Fruit fly (Drosophila melanogaster) whole organism, adult: ENCODE results near the gene CG31388.

ENCODE experiments used
- CG11617 ChIP-seq: fragments of 200-800 bp; sonication (Bioruptor generic); optimal IDR thresholded peaks from 2 replicates; lab custom pipeline; 2017; ENCODE audit warnings: mild to moderate bottlenecking, missing biosample characterization, missing genetic modification reagents, missing genetic modification characterization
- CG12768 ChIP-seq: fragments of 200-800 bp; sonication (Bioruptor generic); optimal IDR thresholded peaks from 2 replicates; lab custom pipeline; 2017; ENCODE audit warnings: missing biosample characterization, missing genetic modification characterization, mild to moderate bottlenecking, moderate library complexity, missing genetic modification reagents
- CG14711 ChIP-seq: fragments of 200-800 bp; sonication (Bioruptor generic); optimal IDR thresholded peaks from 2 replicates; lab custom pipeline; 2018; ENCODE audit warnings: missing biosample characterization, mild to moderate bottlenecking, missing genetic modification characterization, moderate library complexity
- CG1620 ChIP-seq: fragments of 200-800 bp; sonication (Bioruptor generic); optimal IDR thresholded peaks from 2 replicates; lab custom pipeline; 2016; ENCODE audit warnings: missing biosample characterization, missing genetic modification characterization
- CG33017 ChIP-seq: fragments of 200-800 bp; sonication (Bioruptor generic); optimal IDR thresholded peaks from 2 replicates; lab custom pipeline; 2018; ENCODE audit warnings: missing biosample characterization, mild to moderate bottlenecking, missing genetic modification characterization, moderate library complexity
- CG5204 ChIP-seq: fragments of 200-800 bp; sonication (Bioruptor generic); optimal IDR thresholded peaks from 2 replicates; lab custom pipeline; 2016; ENCODE audit warnings: missing biosample characterization, missing genetic modification characterization
- CG7045 ChIP-seq: fragments of 200-800 bp; sonication (Bioruptor generic); optimal IDR thresholded peaks from 2 replicates; lab custom pipeline; 2017; ENCODE audit warnings: missing biosample characterization, mild to moderate bottlenecking, missing genetic modification characterization
- CG7101 ChIP-seq: fragments of 200-800 bp; sonication (Bioruptor generic); optimal IDR thresholded peaks from 2 replicates; lab custom pipeline; 2018; ENCODE audit warnings: missing biosample characterization, mild to moderate bottlenecking, missing genetic modification characterization, moderate library complexity
- Clk ChIP-seq: fragments of 200-800 bp; sonication (Bioruptor generic); optimal IDR thresholded peaks from 2 replicates; lab custom pipeline; 2017; ENCODE audit warnings: missing biosample characterization, missing genetic modification characterization
- Crg-1 ChIP-seq: fragments of 200-800 bp; sonication (Bioruptor generic); optimal IDR thresholded peaks from 2 replicates; lab custom pipeline; 2016; ENCODE audit warnings: missing biosample characterization, missing genetic modification characterization
- Hr96 ChIP-seq: fragments of 200-800 bp; sonication (Bioruptor generic); optimal IDR thresholded peaks from 2 replicates; lab custom pipeline; 2016; ENCODE audit warnings: missing biosample characterization, missing genetic modification characterization
- Mnt ChIP-seq: fragments of 200-800 bp; sonication (Bioruptor generic); optimal IDR thresholded peaks from 2 replicates; lab custom pipeline; 2016; ENCODE audit warnings: missing biosample characterization, mild to moderate bottlenecking, missing genetic modification characterization
- bab1 ChIP-seq: fragments of 200-800 bp; sonication (Bioruptor generic); optimal IDR thresholded peaks from 3 replicates; lab custom pipeline; 2019; ENCODE audit warnings: missing biosample characterization, mild to moderate bottlenecking, missing genetic modification characterization, moderate library complexity
- cic ChIP-seq: fragments of 200-800 bp; sonication (Bioruptor generic); optimal IDR thresholded peaks from 2 replicates; lab custom pipeline; 2017; ENCODE audit warnings: missing biosample characterization, mild to moderate bottlenecking, missing genetic modification characterization, moderate library complexity
- cnc ChIP-seq, 2 experiments: fragments of >200 bp; optimal IDR thresholded peaks; 2 replicates each; lab custom pipeline; 2017
- kay ChIP-seq: fragments of 200-800 bp; sonication (Bioruptor generic); peaks from one replicate; lab custom pipeline; 2016; ENCODE audit warnings: missing biosample characterization, missing genetic modification characterization, borderline replicate concordance
- ovo ChIP-seq: fragments of 200-800 bp; sonication (Bioruptor generic); optimal IDR thresholded peaks from 2 replicates; lab custom pipeline; 2016; ENCODE audit warnings: missing biosample characterization, missing genetic modification characterization
- pad ChIP-seq: fragments of 200-800 bp; sonication (Bioruptor generic); optimal IDR thresholded peaks from 3 replicates; lab custom pipeline; 2017; ENCODE audit warnings: missing biosample characterization, missing genetic modification characterization, mild to moderate bottlenecking, moderate library complexity, missing genetic modification reagents
- tj ChIP-seq: fragments of 200-800 bp; sonication (Bioruptor generic); optimal IDR thresholded peaks from 3 replicates; lab custom pipeline; 2017; ENCODE audit warnings: missing biosample characterization, mild to moderate bottlenecking, missing genetic modification characterization, moderate library complexity
- toe ChIP-seq: fragments of 200-800 bp; sonication (Bioruptor generic); optimal IDR thresholded peaks from 2 replicates; lab custom pipeline; 2016; ENCODE audit warnings: missing biosample characterization, missing genetic modification characterization

CG31388 gene

DNA sequence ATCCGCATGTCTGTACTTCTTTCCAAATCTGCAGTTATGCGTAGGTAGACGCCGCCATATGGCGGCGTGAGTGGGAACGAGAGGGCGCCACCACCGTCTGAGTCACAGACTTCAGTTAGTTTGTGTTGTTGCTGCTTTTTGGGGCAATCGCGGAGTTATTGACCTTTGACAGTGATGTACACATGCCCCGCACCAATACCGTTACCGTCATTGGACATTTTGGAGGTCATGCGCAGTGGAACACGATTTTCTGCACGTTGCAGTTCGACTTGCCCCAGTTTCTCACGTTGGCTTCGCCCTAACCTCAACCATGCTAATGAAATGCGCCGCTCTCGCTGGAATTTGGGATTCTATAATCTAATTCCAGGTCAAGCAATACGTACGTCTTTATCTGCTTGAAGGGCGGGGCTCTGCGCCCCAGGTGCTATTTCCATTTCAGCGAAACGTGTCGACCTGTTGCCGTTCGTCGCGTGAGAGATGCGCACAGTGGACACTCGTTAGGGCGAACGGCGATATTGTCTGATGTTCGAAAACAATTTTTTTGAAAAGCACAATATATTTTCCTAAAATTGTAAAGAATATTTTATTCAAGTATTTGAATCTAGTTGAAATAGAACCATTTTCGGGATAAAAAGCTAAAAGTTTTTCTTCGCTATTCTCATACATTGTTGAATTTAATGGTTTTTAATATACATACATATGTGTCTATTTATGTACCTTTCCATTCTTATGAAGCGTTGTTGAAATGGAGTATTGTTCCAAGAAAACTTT lies 26.1 kb upstream of the CG31388 start:
- TF ChIP-seq kay (GFP tag; lab: Kevin White, UChicago) (no peak), cnc (optimal IDR thresholded peaks at IDR 0.05; lab: Kevin White, UChicago) (no peak), CG33017 (peak; percentile 49), Hr96 (GFP tag; lab: Kevin White, UChicago) (peak; percentile 67), cic (peak; percentile 61), CG5204 (GFP tag; lab: Kevin White, UChicago) (no peak), CG11617 (GFP tag; lab: Kevin White, UChicago) (peak; percentile 69), CG14711 (tag; lab: Kevin White, UChicago) (peak; percentile 62), CG7101 (peak; percentile 68), Crg-1 (peak; percentile 40), ovo (peak; percentile 87), CG7045 (GFP tag; lab: Kevin White, UChicago) (peak; percentile 44), toe (GFP tag; lab: Kevin White, UChicago) (peak; percentile 72), bab1 (GFP tag; lab: Kevin White, UChicago) (peak; percentile 55), Clk (GFP tag; lab: Kevin White, UChicago) (no peak), CG12768 (peak; percentile 68), Mnt (GFP tag; lab: Kevin White, UChicago) (peak; percentile 95), CG1620 (GFP tag; lab: Kevin White, UChicago) (peak; percentile 61), pad (GFP tag; lab: Kevin White, UChicago) (peak; percentile 58), tj (GFP tag; lab: Kevin White, UChicago) (peak; percentile 75)

DNA sequence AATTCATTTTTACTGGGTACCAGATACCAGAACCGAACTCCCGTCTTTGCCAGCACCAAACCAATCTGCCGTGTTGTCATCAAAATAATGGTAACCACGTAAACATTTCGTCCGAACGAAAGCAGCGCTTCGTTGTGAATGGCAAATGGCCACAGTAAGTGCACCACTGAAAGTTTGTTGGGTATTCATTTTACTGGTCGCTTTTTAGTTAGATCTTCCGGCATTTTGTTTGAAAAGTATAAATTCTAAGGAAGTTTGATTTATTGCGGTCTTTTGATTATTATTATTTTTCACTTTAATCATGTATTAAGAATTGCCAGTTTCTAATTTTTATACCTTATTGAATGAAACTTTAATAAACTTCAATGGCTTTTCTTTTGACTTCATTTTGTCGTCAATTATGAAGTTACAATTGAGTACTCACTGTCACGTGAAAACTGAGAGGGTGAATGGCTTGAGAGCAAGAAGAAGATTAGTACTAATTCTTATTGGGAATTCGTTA lies 23.1 kb upstream of the CG31388 start, which contains the start of gene ZnT86D:
Gene ZnT86D, minus strand, starts transcription at position 91 of the 502 bp plus-strand sequence.
- TF ChIP-seq Crg-1: peak; percentile 34
- TF ChIP-seq CG7101: peak; percentile 86
- peak; percentile 27 for TF ChIP-seq ovo
- peak; percentile 82 for TF ChIP-seq CG11617 (GFP tag; lab: Kevin White, UChicago)
- peak; percentile 80 for TF ChIP-seq CG5204 (GFP tag; lab: Kevin White, UChicago)
- peak; percentile 83 for TF ChIP-seq Mnt (GFP tag; lab: Kevin White, UChicago)
- TF ChIP-seq tj (GFP tag; lab: Kevin White, UChicago): peak; percentile 54
- TF ChIP-seq CG12768: peak; percentile 78
- TF ChIP-seq bab1 (GFP tag; lab: Kevin White, UChicago): peak; percentile 75
- TF ChIP-seq kay (GFP tag; lab: Kevin White, UChicago): no peak
- peak; percentile 86 for TF ChIP-seq CG33017
- peak; percentile 47 for TF ChIP-seq Clk (GFP tag; lab: Kevin White, UChicago)
- peak; percentile 72 for TF ChIP-seq CG7045 (GFP tag; lab: Kevin White, UChicago)
- TF ChIP-seq CG1620 (GFP tag; lab: Kevin White, UChicago): peak; percentile 68
- peak; percentile 74 for TF ChIP-seq Hr96 (GFP tag; lab: Kevin White, UChicago)
- TF ChIP-seq toe (GFP tag; lab: Kevin White, UChicago): peak; percentile 70
- TF ChIP-seq CG14711 (tag; lab: Kevin White, UChicago): peak; percentile 75
- TF ChIP-seq cnc (optimal IDR thresholded peaks at IDR 0.05; lab: Kevin White, UChicago): no peak
- peak; percentile 68 for TF ChIP-seq cic
- peak; percentile 70 for TF ChIP-seq pad (GFP tag; lab: Kevin White, UChicago)

DNA sequence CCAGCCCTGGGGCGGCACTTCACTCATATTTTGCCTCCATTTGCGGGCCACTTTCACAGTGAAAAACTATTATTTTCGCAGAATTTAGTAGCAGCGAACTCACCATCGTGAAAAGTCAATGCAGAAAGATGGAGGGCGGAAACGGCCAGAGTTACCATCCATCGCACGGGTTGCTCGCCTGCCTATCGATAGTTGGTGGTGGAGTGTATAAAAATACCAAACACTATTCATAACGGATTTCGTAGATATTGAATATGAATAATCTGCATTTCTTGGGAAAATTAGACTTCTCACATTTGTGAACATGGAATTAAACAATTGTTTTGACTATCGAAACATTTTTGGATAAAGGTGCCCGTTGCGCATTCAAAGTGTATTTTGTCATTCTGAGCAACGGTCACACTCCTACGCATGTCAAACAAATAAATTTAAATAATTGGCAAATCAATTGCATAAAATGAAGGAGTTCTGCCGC lies 21.4 kb upstream of the CG31388 start, which contains the start of the genes RpS25 and CG4820:
Gene RpS25, minus strand, starts transcription at position 132 of the 475 bp plus-strand sequence.
Gene CG4820, plus strand, starts transcription at position 380 of the 475 bp plus-strand sequence.
- TF ChIP-seq CG7045 (GFP tag; lab: Kevin White, UChicago): peak; percentile 90
- TF ChIP-seq CG11617 (GFP tag; lab: Kevin White, UChicago): peak; percentile 96
- TF ChIP-seq Hr96 (GFP tag; lab: Kevin White, UChicago): peak; percentile 94
- TF ChIP-seq CG5204 (GFP tag; lab: Kevin White, UChicago): no peak
- TF ChIP-seq Clk (GFP tag; lab: Kevin White, UChicago): peak; percentile 88
- TF ChIP-seq cnc (optimal IDR thresholded peaks at IDR 0.05; lab: Kevin White, UChicago): no peak
- peak; percentile 94 for TF ChIP-seq CG7101
- TF ChIP-seq toe (GFP tag; lab: Kevin White, UChicago): peak; percentile 87
- TF ChIP-seq ovo: peak; percentile 91
- peak; percentile 97 for TF ChIP-seq CG14711 (tag; lab: Kevin White, UChicago)
- TF ChIP-seq CG12768: peak; percentile 93
- TF ChIP-seq Crg-1: peak; percentile 96
- TF ChIP-seq CG33017: peak; percentile 88
- TF ChIP-seq tj (GFP tag; lab: Kevin White, UChicago): peak; percentile 82
- peak; percentile 97 for TF ChIP-seq bab1 (GFP tag; lab: Kevin White, UChicago)
- no peak for TF ChIP-seq kay (GFP tag; lab: Kevin White, UChicago)
- peak; percentile 96 for TF ChIP-seq CG1620 (GFP tag; lab: Kevin White, UChicago)
- peak; percentile 93 for TF ChIP-seq Mnt (GFP tag; lab: Kevin White, UChicago)
- peak; percentile 81 for TF ChIP-seq cic
- peak; percentile 83 for TF ChIP-seq pad (GFP tag; lab: Kevin White, UChicago)

DNA sequence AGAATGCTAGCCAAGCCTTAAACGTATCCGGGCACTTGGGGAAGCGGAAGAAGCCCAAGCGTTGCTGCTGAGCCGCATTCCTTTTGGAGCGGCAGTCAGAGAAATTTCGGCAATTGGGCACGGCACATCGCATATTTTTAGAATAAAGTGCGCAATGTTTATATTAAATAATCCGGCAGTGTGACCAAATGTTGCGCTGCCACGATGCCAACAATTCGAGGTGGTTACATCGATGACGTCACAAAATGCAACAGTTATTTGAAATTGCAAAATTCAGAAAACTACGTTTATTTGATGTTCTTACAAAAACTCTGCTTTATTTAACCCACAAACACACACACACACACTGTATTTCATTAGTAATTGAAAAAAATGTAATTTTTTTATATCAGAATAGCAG lies 17.7 kb upstream of the CG31388 start, which contains the start of gene CG6689:
Gene CG6689, minus strand, starts transcription at position 182 of the 400 bp plus-strand sequence.
- TF ChIP-seq CG11617 (GFP tag; lab: Kevin White, UChicago) (peak; percentile 6), CG12768 (no peak), Mnt (GFP tag; lab: Kevin White, UChicago) (peak; percentile 13), CG5204 (GFP tag; lab: Kevin White, UChicago) (no peak), pad (GFP tag; lab: Kevin White, UChicago) (no peak), Crg-1 (no peak), ovo (no peak), kay (GFP tag; lab: Kevin White, UChicago) (no peak), CG1620 (GFP tag; lab: Kevin White, UChicago) (no peak), CG33017 (no peak), CG7101 (no peak), tj (GFP tag; lab: Kevin White, UChicago) (no peak), cic (no peak), Clk (GFP tag; lab: Kevin White, UChicago) (no peak), CG7045 (GFP tag; lab: Kevin White, UChicago) (no peak), CG14711 (tag; lab: Kevin White, UChicago) (no peak), toe (GFP tag; lab: Kevin White, UChicago) (no peak)
